Fruit fly (Drosophila melanogaster): Measurements from ENCODE around the gene Act5C.

The Act5C gene

DNA sequence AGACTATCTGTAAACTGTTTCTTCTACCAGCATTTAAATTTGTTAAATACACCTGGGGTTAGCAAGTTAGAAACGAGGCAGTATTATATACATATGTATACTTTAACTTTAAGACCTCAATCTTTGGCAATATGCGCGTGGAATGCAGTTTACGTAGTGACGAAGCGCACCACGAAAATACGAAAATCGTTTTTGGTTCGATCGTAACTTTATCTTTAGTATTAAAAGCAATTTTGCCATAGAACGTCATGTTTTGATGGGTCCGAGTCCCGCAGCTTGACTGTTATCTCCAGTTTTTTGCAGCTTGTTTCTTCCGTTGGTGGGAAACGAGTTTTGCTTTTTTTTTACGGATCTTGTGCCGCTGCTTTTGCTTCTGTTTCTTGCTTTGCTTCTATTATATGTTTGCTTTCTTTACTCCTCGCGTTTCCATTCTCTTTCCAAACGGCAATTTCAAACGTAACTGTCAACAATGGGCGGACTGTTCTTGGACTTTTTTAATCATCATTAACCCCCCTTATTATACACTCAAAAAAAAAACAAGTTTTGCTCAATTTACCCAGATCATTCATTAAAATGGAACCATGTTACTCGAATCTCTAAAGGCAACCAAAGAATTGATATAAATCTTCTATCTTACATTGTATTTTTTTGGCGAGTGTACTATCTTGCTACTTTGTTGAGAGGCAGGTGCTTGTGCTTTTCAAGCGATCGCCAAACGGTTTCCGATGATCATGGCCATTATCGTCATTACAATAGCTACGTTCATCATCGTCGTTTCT lies 8.8 kb upstream of the Act5C start (continued):
- TF ChIP-seq Poxn (GFP tag; IDR thresholded peaks at IDR 0.05) (0 out of 2 replicates have a peak, but pooled peaks have one; percentile 46), gem (tag; optimal IDR thresholded peaks at IDR 0.05) (peak; percentile 69), Gsc (GFP tag; IDR thresholded peaks at IDR 0.05) (no peak), gro (GFP tag; optimal IDR thresholded peaks at IDR 0.05) (peak; percentile 61), oc (tag; optimal IDR thresholded peaks at IDR 0.05) (no peak), CG1647 (GFP tag; optimal IDR thresholded peaks at IDR 0.05) (peak; percentile 5), CG6254 (GFP tag; optimal IDR thresholded peaks at IDR 0.05) (no peak), CG10543 (GFP tag; optimal IDR thresholded peaks at IDR 0.05) (no peak), CG11085 (GFP tag; IDR thresholded peaks at IDR 0.05) (peak; percentile 52; the same call in 1 of the 2 replicates), CG4617 (GFP tag; optimal IDR thresholded peaks at IDR 0.05; ENCODE audit: borderline replicate concordance) (no peak), CG12104 (GFP tag; optimal IDR thresholded peaks at IDR 0.05) (no peak), CG2712 (tag; optimal IDR thresholded peaks at IDR 0.05) (peak; percentile 30)

DNA sequence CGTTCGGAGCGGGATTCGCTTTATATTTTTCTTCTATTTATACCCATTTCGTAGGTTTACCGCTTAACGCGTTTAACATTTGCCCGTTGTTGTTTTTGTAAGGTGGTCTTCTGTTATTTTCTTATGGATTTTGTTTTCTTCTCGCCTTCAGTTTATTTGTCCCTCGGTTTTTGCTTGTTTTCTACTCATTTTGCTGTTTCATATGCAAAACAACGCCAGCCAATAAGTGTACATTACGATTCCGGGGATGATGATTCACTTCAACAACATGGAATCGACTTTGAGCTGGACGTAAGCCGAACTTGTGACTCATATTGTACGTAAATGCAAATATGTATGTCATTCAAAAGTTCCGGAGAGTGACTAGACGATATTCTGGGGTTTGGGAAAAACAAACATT lies 8.1 kb upstream of the Act5C start:
- TF ChIP-seq Ets65A (GFP tag) (peak; percentile 50), B-H1 (GFP tag; IDR thresholded peaks at IDR 0.05) (no peak), nom (GFP tag; optimal IDR thresholded peaks at IDR 0.05) (peak; percentile 67), CG14441 (GFP tag; IDR thresholded peaks at IDR 0.05) (peak; percentile 26; the same call in 1 of the 2 replicates), CHES-1-like (GFP tag; optimal IDR thresholded peaks at IDR 0.05) (no peak)

DNA sequence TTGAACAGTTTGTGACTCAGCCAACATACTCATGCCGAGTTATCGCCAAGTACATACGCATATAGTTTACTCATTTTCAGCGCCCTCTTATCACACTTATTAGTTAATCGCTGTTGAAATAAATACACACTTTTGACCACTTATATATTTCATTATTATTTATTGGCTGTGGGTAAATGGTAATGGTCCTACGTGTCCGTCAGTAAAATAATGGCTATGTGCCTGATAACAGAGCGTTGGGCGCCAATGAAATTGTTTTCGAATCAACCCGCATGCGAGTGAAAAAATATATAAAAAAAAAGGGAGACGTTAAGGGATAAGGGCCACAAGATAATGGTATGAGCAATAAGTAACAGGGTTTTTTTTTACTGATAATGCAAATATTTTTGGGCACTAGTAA lies 7.5 kb upstream of the Act5C start:
- TF ChIP-seq CG8924 (tag; optimal IDR thresholded peaks at IDR 0.05) (no peak), CG34376 (GFP tag; optimal IDR thresholded peaks at IDR 0.05) (peak; percentile 68), zen (tag; optimal IDR thresholded peaks at IDR 0.05) (no peak), CG18599 (GFP tag; optimal IDR thresholded peaks at IDR 0.05) (peak; percentile 8), CG8388 (GFP tag; optimal IDR thresholded peaks at IDR 0.05) (peak; percentile 26), gcm (GFP tag; optimal IDR thresholded peaks at IDR 0.05) (peak; percentile 87), CHES-1-like (GFP tag; optimal IDR thresholded peaks at IDR 0.05) (no peak), cato (GFP tag; optimal IDR thresholded peaks at IDR 0.05; ENCODE audit: borderline replicate concordance) (no peak), Hey (tag; optimal IDR thresholded peaks at IDR 0.05) (peak; percentile 29), sqz (GFP tag; optimal IDR thresholded peaks at IDR 0.05) (peak; percentile 56), Nf-YC (tag; optimal IDR thresholded peaks at IDR 0.05) (peak; percentile 16), Stat92E (GFP tag; optimal IDR thresholded peaks at IDR 0.05) (no peak), nmo (GFP tag; optimal IDR thresholded peaks at IDR 0.05) (no peak), sug (tag; optimal IDR thresholded peaks at IDR 0.05) (peak; percentile 76), oc (tag; optimal IDR thresholded peaks at IDR 0.05) (no peak), CG17361 (GFP tag; IDR thresholded peaks at IDR 0.05) (peak; percentile 33; the same call in 1 of the 3 replicates), sens (GFP tag) (peak; percentile 46), grn (GFP tag; optimal IDR thresholded peaks at IDR 0.05) (peak; percentile 31), CG1024 (GFP tag; IDR thresholded peaks at IDR 0.05) (no peak), nau (GFP tag; optimal IDR thresholded peaks at IDR 0.05) (no peak), danr (GFP tag; IDR thresholded peaks at IDR 0.05) (no peak), CG12299 (tag; optimal IDR thresholded peaks at IDR 0.05) (no peak), exex (tag; optimal IDR thresholded peaks at IDR 0.05) (peak; percentile 97), zf30C (GFP tag; optimal IDR thresholded peaks at IDR 0.05) (no peak), chif (GFP tag; optimal IDR thresholded peaks at IDR 0.05) (no peak), tin (GFP tag; optimal IDR thresholded peaks at IDR 0.05) (no peak), fd64A (GFP tag; optimal IDR thresholded peaks at IDR 0.05) (no peak), abd-A (tag; optimal IDR thresholded peaks at IDR 0.05) (peak; percentile 16), Asciz (GFP tag; optimal IDR thresholded peaks at IDR 0.05) (no peak), CTCF (GFP tag; optimal IDR thresholded peaks at IDR 0.05) (no peak), mirr (GFP tag; optimal IDR thresholded peaks at IDR 0.05) (peak; percentile 57), CG8359 (GFP tag; optimal IDR thresholded peaks at IDR 0.05; ENCODE audit: borderline replicate concordance) (no peak)

Data from whole organism, embryonic.